Worm (Caenorhabditis elegans): ENCODE measurements around the gene ggtb-1.

The ggtb-1 gene

DNA sequence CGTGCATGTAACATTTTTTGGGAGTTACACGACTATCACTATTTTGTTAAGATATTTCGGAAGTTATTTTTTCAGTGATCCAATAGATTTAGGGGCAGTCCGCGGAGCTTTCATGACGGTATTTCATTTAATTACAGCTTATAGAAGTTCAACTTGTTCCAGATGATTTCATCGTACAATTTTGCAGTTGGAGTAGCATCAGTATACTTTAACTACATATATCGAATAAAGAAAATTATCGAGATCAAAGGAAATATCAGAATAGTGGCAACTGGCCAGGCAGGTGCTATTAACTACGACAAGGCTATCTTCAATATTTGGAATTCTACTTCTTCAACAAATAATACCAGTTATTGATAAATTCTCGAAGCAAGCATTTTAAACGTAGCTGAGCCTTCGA is 44.9 kb downstream of the ggtb-1 start (continued):
- TF ChIP-seq egl-18 (GFP tag; IDR thresholded peaks at IDR 0.05) = no peak
- TF ChIP-seq F39B2.1 (GFP tag; IDR thresholded peaks at IDR 0.05) = peak; percentile 59; the same call in 1 of the 2 replicates
- no peak for TF ChIP-seq ztf-22 (GFP tag; optimal IDR thresholded peaks at IDR 0.05)
- no peak for TF ChIP-seq xnd-1 (tag; optimal IDR thresholded peaks at IDR 0.05)
- no peak for TF ChIP-seq sptf-2 (GFP tag; optimal IDR thresholded peaks at IDR 0.05)
- no peak for TF ChIP-seq him-1 (tag; optimal IDR thresholded peaks at IDR 0.05)
- TF ChIP-seq fkh-3 (tag; optimal IDR thresholded peaks at IDR 0.05) = no peak
- TF ChIP-seq snpc-1.1 (tag; optimal IDR thresholded peaks at IDR 0.05; ENCODE audit: insufficient read depth) = no peak
- TF ChIP-seq bed-2 (GFP tag; IDR thresholded peaks at IDR 0.05) = no peak
- TF ChIP-seq ceh-100 (GFP tag; IDR thresholded peaks at IDR 0.05) = no peak
- TF ChIP-seq K11D2.4 (GFP tag; IDR thresholded peaks at IDR 0.05) = no peak
- no peak for TF ChIP-seq T26A5.8 (tag; optimal IDR thresholded peaks at IDR 0.05)
- no peak for TF ChIP-seq Y67H2A.10 (GFP tag; conservative IDR thresholded peaks at IDR 0.05)
- no peak for TF ChIP-seq rcor-1 (GFP tag; IDR thresholded peaks at IDR 0.05)
- TF ChIP-seq K12H6.12 (tag; optimal IDR thresholded peaks at IDR 0.05) = no peak
- no peak for TF ChIP-seq egrh-3 (GFP tag; IDR thresholded peaks at IDR 0.05)
- peak; percentile 3 for TF ChIP-seq die-1 (tag; optimal IDR thresholded peaks at IDR 0.05)
- TF ChIP-seq hrde-1 (tag; optimal IDR thresholded peaks at IDR 0.05; ENCODE audit: borderline replicate concordance) = no peak
- no peak for TF ChIP-seq let-526 (GFP tag; IDR thresholded peaks at IDR 0.05)
- no peak for TF ChIP-seq ama-1 (optimal IDR thresholded peaks at IDR 0.05)
- TF ChIP-seq ama-1 (GFP tag; optimal IDR thresholded peaks at IDR 0.05) = no peak
- TF ChIP-seq F52B5.7 (tag; optimal IDR thresholded peaks at IDR 0.05) = peak; percentile 8
- 0 out of 2 replicates have a peak, but pooled peaks have one; percentile 53 for TF ChIP-seq Y53G8AR.9 (GFP tag; conservative IDR thresholded peaks at IDR 0.05)
- no peak for TF ChIP-seq mel-28 (tag; optimal IDR thresholded peaks at IDR 0.05; ENCODE audit: borderline replicate concordance)
- TF ChIP-seq tlf-1 (GFP tag; optimal IDR thresholded peaks at IDR 0.05) = peak; percentile 66
- TF ChIP-seq B0261.1 (tag; optimal IDR thresholded peaks at IDR 0.05) = no peak
- TF ChIP-seq F55B11.4 (tag; optimal IDR thresholded peaks at IDR 0.05; ENCODE audit: borderline replicate concordance, insufficient read depth) = no peak
- TF ChIP-seq egl-44 (GFP tag; IDR thresholded peaks at IDR 0.05) = no peak
- no peak for TF ChIP-seq snpc-4 (GFP tag; optimal IDR thresholded peaks at IDR 0.05)
- TF ChIP-seq snpc-4 (tag; optimal IDR thresholded peaks at IDR 0.05) = peak in 1 of 4 experiments; percentile 26
- TF ChIP-seq rec-8 (tag; optimal IDR thresholded peaks at IDR 0.05) = no peak
- TF ChIP-seq F10E7.11 (tag; optimal IDR thresholded peaks at IDR 0.05) = no peak
- TF ChIP-seq ztf-3 (GFP tag; optimal IDR thresholded peaks at IDR 0.05) = no peak
- TF ChIP-seq madf-8 (GFP tag; conservative IDR thresholded peaks at IDR 0.05) = no peak
- TF ChIP-seq aptf-3 (GFP tag; IDR thresholded peaks at IDR 0.05) = 0 out of 2 replicates have a peak, but pooled peaks have one; percentile 10
- TF ChIP-seq mcd-1 (GFP tag; IDR thresholded peaks at IDR 0.05) = peak; percentile 41; the same call in 1 of the 2 replicates
- no peak for TF ChIP-seq zim-3 (tag; optimal IDR thresholded peaks at IDR 0.05)
- TF ChIP-seq dpl-1 (GFP tag; optimal IDR thresholded peaks at IDR 0.05) = no peak
- TF ChIP-seq hmg-1.2 (GFP tag; IDR thresholded peaks at IDR 0.05) = peak; percentile 11; the same call in 1 of the 2 replicates
- no peak for TF ChIP-seq unc-130 (GFP tag; optimal IDR thresholded peaks at IDR 0.05)
- TF ChIP-seq sdz-38 (tag; optimal IDR thresholded peaks at IDR 0.05) = no peak
- no peak for TF ChIP-seq chd-7 (tag; optimal IDR thresholded peaks at IDR 0.05)
- no peak for TF ChIP-seq somi-1 (GFP tag; optimal IDR thresholded peaks at IDR 0.05)
- no peak for TF ChIP-seq B0019.2 (GFP tag; conservative IDR thresholded peaks at IDR 0.05)
- TF ChIP-seq nhr-179 (tag; optimal IDR thresholded peaks at IDR 0.05) = no peak
- TF ChIP-seq attf-6 (GFP tag; IDR thresholded peaks at IDR 0.05) = peak; percentile 56; the same call in 1 of the 2 replicates
- no peak for TF ChIP-seq ccch-3 (GFP tag; optimal IDR thresholded peaks at IDR 0.05)
- peak; percentile 3 for TF ChIP-seq snpc-3.4 (tag; optimal IDR thresholded peaks at IDR 0.05)
- no peak for TF ChIP-seq Y53F4B.3 (GFP tag; IDR thresholded peaks at IDR 0.05)
